Worm (Caenorhabditis elegans) whole organism, L4/young adult: ENCODE results near the gene C17H12.8.

Source experiments
- W03F9.2 ChIP-seq: fragments of 150-350 bp; optimal IDR thresholded peaks from 2 replicates; lab custom pipeline; 2014; ENCODE audit warnings: missing biosample characterization, missing genetic modification characterization
- dao-5 ChIP-seq: sonication (generic microtip); optimal IDR thresholded peaks from 2 replicates; lab custom pipeline; 2016; ENCODE audit warnings: missing genotype, missing genetic modification characterization, moderate library complexity, missing compliant biosample characterization
- him-1 ChIP-seq: sonication (generic microtip); optimal IDR thresholded peaks from 2 replicates; lab custom pipeline; 2016; ENCODE audit warnings: missing genotype, missing genetic modification reagents, missing genetic modification characterization, missing compliant biosample characterization

- TF ChIP-seq him-1 (tag; lab: Kevin White, UChicago) (no peak), W03F9.2 (no peak), dao-5 (tag; lab: Kevin White, UChicago) (no peak)
Observed at ce11 chrIV:6792380-6793309, 25.9 kb upstream of the C17H12.8 start.
